Worm (Caenorhabditis elegans): ENCODE results near the gene hal-3.

hal-3 gene

DNA sequence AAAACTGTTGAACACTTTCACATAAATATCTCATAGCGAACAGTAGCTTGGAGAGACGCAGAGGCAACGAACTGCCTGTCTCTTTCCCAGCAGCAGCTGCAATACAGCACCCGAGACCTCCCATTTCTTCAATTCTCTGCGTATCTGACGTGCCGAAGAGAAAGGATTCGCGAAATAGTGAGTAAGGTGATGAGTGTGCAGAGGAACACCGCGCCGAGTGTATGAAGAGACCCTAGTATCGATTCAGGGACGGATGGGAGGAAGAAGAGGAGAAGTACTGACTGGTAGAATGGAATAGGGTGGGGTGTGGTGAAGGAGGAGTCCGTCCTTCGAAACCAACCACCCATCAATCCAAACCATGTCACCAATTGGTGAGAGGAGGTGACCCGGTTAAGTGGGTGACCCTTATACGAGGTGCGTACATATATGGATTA is 29.2 kb upstream of the hal-3 start (continued):
- no peak for TF ChIP-seq ceh-44 (GFP tag; IDR thresholded peaks at IDR 0.05)
- no peak for TF ChIP-seq cey-2 (tag; optimal IDR thresholded peaks at IDR 0.05; ENCODE audit: borderline replicate concordance, insufficient read depth)
- TF ChIP-seq ceh-28 (tag; optimal IDR thresholded peaks at IDR 0.05): peak; percentile 76
- TF ChIP-seq snpc-4 (tag; optimal IDR thresholded peaks at IDR 0.05): no peak
- TF ChIP-seq egl-43 (GFP tag; IDR thresholded peaks at IDR 0.05): peak; percentile 62
- no peak for TF ChIP-seq pqm-1 (tag; optimal IDR thresholded peaks at IDR 0.05)
- peak; percentile 62 to 70 for TF ChIP-seq lsy-2 (tag; optimal IDR thresholded peaks at IDR 0.05)
- TF ChIP-seq nhr-77 (tag; optimal IDR thresholded peaks at IDR 0.05): peak; percentile 28
- TF ChIP-seq zfp-3 (GFP tag; conservative IDR thresholded peaks at IDR 0.05): no peak
- no peak; the same call in 1 of the 2 replicates for TF ChIP-seq T26A8.4 (GFP tag; IDR thresholded peaks at IDR 0.05)
- TF ChIP-seq rbr-2 (tag; optimal IDR thresholded peaks at IDR 0.05): peak; percentile 77
- peak; percentile 72 for TF ChIP-seq mes-2 (tag; optimal IDR thresholded peaks at IDR 0.05; ENCODE audit: poor library complexity, severe bottlenecking)
- TF ChIP-seq ZK337.2 (GFP tag; IDR thresholded peaks at IDR 0.05): no peak
- TF ChIP-seq lin-1 (GFP tag; IDR thresholded peaks at IDR 0.05): no peak

DNA sequence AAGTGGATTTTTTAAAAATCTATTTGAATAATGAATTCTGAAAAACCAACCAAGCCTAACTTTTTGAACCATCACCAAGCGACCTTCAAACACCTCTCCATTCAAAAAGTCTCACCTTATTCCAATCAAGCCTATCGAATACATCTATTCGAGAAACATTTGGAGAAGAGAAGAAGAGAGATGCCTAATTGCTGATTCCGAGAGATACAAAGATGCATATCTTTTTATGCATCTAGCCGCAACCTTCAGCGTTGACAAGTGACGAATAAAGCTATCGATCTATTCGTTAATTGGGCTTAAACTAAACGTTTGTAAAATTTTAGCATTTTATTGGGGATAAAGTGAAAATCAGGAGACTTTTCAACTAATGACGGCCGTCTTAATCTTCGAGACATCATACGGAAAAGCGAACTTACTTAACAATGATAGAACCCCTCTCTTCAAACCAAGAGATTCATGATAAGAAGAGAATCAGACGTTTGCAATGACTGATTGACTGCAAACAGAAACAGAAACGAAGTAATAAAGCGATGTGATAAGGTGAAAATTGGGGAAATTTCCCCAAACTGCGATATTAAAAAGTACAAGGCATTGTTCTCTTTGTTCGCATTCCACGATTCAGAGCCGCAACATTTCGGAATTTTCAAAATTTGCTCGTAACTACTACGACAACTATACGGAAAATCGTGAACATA is 28.2 kb upstream of the hal-3 start:
- TF ChIP-seq mxl-3 (GFP tag; optimal IDR thresholded peaks at IDR 0.05): peak; percentile 6
- no peak for TF ChIP-seq sdz-12 (GFP tag; optimal IDR thresholded peaks at IDR 0.05)
- no peak for TF ChIP-seq nhr-11 (tag; optimal IDR thresholded peaks at IDR 0.05)
- TF ChIP-seq unc-62 (GFP tag; optimal IDR thresholded peaks at IDR 0.05 in 1 of 2): peak in 1 of 2 experiments; percentile 70
- TF ChIP-seq unc-62 (tag; optimal IDR thresholded peaks at IDR 0.05): no peak
- peak; percentile 85 for TF ChIP-seq pqm-1 (tag; optimal IDR thresholded peaks at IDR 0.05)
- peak; percentile 51 for TF ChIP-seq dve-1 (tag; optimal IDR thresholded peaks at IDR 0.05; ENCODE audit: insufficient read depth)
- peak; percentile 77 for TF ChIP-seq nhr-28 (tag; optimal IDR thresholded peaks at IDR 0.05)
- peak; percentile 32 for TF ChIP-seq hlh-11 (tag; optimal IDR thresholded peaks at IDR 0.05)
- no peak for TF ChIP-seq nhr-77 (tag; optimal IDR thresholded peaks at IDR 0.05)
- TF ChIP-seq nhr-6 (tag; optimal IDR thresholded peaks at IDR 0.05): no peak
- TF ChIP-seq vab-7 (GFP tag; IDR thresholded peaks at IDR 0.05): no peak
- peak; percentile 52 for TF ChIP-seq dmd-6 (GFP tag; IDR thresholded peaks at IDR 0.05)
- TF ChIP-seq daf-16 (GFP tag; optimal IDR thresholded peaks at IDR 0.05): no peak
- peak; percentile 8 for TF ChIP-seq daf-16 (tag; optimal IDR thresholded peaks at IDR 0.05)
- peak; percentile 50 for TF ChIP-seq aha-1 (tag)

DNA sequence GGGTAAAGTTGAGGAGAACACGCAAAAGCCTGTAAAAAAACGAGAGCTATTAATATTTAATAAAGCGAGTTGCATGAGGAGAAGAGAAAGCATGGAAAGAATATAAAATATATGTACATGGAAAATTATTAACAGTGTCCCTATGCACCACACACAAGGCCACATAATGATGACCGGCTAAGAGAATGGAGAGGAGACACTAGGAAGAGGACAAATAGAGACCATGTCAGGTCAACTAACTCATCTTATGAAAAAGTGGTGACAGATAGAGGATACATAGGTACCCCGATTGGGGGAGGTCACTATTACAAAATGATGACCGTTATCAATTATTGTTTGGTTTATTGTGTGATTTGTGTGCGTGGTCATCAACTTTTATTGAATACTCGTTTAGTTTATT is 27.5 kb upstream of the hal-3 start, which contains the start of gene fzr-1:
Gene fzr-1 (minus strand): TSS at position 29 of the 400 bp plus-strand sequence.
- TF ChIP-seq daf-16 (GFP tag; optimal IDR thresholded peaks at IDR 0.05) (no peak), daf-16 (tag; optimal IDR thresholded peaks at IDR 0.05) (peak; percentile 16), nhr-28 (tag; optimal IDR thresholded peaks at IDR 0.05) (peak; percentile 50), nhr-237 (tag; optimal IDR thresholded peaks at IDR 0.05) (no peak)

DNA sequence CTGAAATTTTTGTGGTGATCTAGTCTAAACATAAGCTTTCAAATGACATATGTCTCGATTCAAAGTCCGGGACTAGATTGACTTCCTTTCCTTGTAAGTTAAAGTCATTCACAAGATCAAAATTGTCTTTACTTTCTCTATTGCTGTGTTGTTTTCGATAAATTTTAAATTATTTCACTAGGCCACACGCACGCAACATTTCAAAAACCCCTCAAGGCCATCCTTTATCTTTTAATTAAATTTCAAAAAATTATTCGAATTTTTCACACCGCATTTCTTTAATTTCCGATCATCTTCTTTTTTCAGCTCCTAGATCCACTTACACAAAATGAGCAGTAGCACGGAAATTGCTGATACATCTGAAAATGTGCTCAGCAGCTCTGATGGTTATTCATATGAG is 19.4 kb upstream of the hal-3 start, which contains the start of gene ZK1307.7:
Gene ZK1307.7 (plus strand): TSS at position 301 of the 400 bp plus-strand sequence.
- TF ChIP-seq daf-8 (GFP tag; IDR thresholded peaks at IDR 0.05): no peak
- no peak for TF ChIP-seq ztf-11 (tag; optimal IDR thresholded peaks at IDR 0.05)
- TF ChIP-seq egl-43 (GFP tag; IDR thresholded peaks at IDR 0.05): no peak
- TF ChIP-seq T26A8.4 (GFP tag; IDR thresholded peaks at IDR 0.05): no peak
- TF ChIP-seq Y5F2A.4 (GFP tag; optimal IDR thresholded peaks at IDR 0.05): no peak
- no peak for TF ChIP-seq dmd-9 (GFP tag; IDR thresholded peaks at IDR 0.05)
- TF ChIP-seq mes-2 (tag; optimal IDR thresholded peaks at IDR 0.05; ENCODE audit: poor library complexity, severe bottlenecking): no peak
- no peak for TF ChIP-seq sdz-12 (GFP tag; optimal IDR thresholded peaks at IDR 0.05)
- no peak for TF ChIP-seq unc-130 (GFP tag; optimal IDR thresholded peaks at IDR 0.05)
- TF ChIP-seq ZK337.2 (GFP tag; IDR thresholded peaks at IDR 0.05): no peak
- no peak for TF ChIP-seq pha-4 (GFP tag; IDR thresholded peaks at IDR 0.05)
- no peak for TF ChIP-seq pha-4 (tag; optimal IDR thresholded peaks at IDR 0.05)

All from whole organism, L4 larva.